Fruit fly (Drosophila melanogaster) S2 (cell line): ENCODE data around the gene CG31077.

Experiments used
- CG8478 ChIP-seq: fragments of >200 bp; optimal IDR thresholded peaks from 2 replicates; lab custom pipeline; 2018
- CTCF ChIP-seq, 2 experiments: fragments of >200 bp; optimal IDR thresholded peaks; 2 replicates each; lab custom pipeline; 2018

- TF ChIP-seq CG8478 (lab: Kevin White, UChicago), result no peak
- no peak for TF ChIP-seq CTCF (optimal IDR thresholded peaks at IDR 0.05; lab: Kevin White, UChicago)
Observed at dm6 chr3R:27023117-27023516, 23.6 kb downstream of the CG31077 start, which contains the start of gene CG6277.
